Worm (Caenorhabditis elegans) whole organism, mixed stage, embryonic: ENCODE results near the gene fem-2.

Experiments used
- blmp-1 ChIP-seq: fragments of 150-350 bp; optimal IDR thresholded peaks from 2 replicates; lab custom pipeline; 2014; ENCODE audit warnings: missing biosample characterization, missing genetic modification characterization
- ces-1 ChIP-seq: fragments of 150-350 bp; optimal IDR thresholded peaks from 2 replicates; lab custom pipeline; 2014; ENCODE audit warnings: missing biosample characterization, missing genetic modification reagents, missing genetic modification characterization
- elt-1 ChIP-seq: sonication (generic microtip); optimal IDR thresholded peaks from 2 replicates; lab custom pipeline; 2017; ENCODE audit warnings: missing genetic modification characterization, mild to moderate bottlenecking, missing compliant biosample characterization, antibody characterized with exemption, moderate library complexity, borderline replicate concordance; ENCODE audit not compliant: insufficient read depth
- ham-2 ChIP-seq: fragments of 200-800 bp; sonication (Bioruptor generic); optimal IDR thresholded peaks from 2 replicates; lab custom pipeline; 2018; ENCODE audit warnings: mild to moderate bottlenecking, missing genetic modification characterization, missing compliant biosample characterization
- lin-13 ChIP-seq: fragments of 150-350 bp; optimal IDR thresholded peaks from 2 replicates; lab custom pipeline; 2014; ENCODE audit warnings: missing biosample characterization, missing genetic modification characterization
- mep-1 ChIP-seq: fragments of 150-350 bp; optimal IDR thresholded peaks from 2 replicates; lab custom pipeline; 2017; ENCODE audit warnings: missing biosample characterization, missing genetic modification reagents, missing genetic modification characterization, inconsistent platforms
- nhr-2 ChIP-seq: fragments of 150-350 bp; optimal IDR thresholded peaks from 2 replicates; lab custom pipeline; 2014; ENCODE audit warnings: missing biosample characterization, missing genetic modification characterization
- snpc-4 ChIP-seq: fragments of 150-350 bp; optimal IDR thresholded peaks from 2 replicates; lab custom pipeline; 2014; ENCODE audit warnings: missing biosample characterization, missing genetic modification characterization
- unc-39 ChIP-seq: fragments of 150-350 bp; optimal IDR thresholded peaks from 2 replicates; lab custom pipeline; 2014; ENCODE audit warnings: missing biosample characterization, missing genetic modification characterization
- unc-62 ChIP-seq: fragments of 150-350 bp; optimal IDR thresholded peaks from 2 replicates; lab custom pipeline; 2014; ENCODE audit warnings: missing biosample characterization, missing genetic modification reagents, missing genetic modification characterization

- TF ChIP-seq mep-1 (tag; lab: Kevin White, UChicago): no peak
- no peak for TF ChIP-seq unc-39 (tag; lab: Kevin White, UChicago)
- TF ChIP-seq unc-62 (GFP tag; lab: Kevin White, UChicago): no peak
- no peak for TF ChIP-seq elt-1 (tag; lab: Kevin White, UChicago)
- no peak for TF ChIP-seq lin-13 (tag; lab: Kevin White, UChicago)
- TF ChIP-seq blmp-1 (tag; lab: Kevin White, UChicago): no peak
- TF ChIP-seq ham-2: no peak
- no peak for TF ChIP-seq nhr-2 (tag; lab: Kevin White, UChicago)
- TF ChIP-seq snpc-4 (tag; lab: Kevin White, UChicago): no peak
- no peak for TF ChIP-seq ces-1 (GFP tag; lab: Kevin White, UChicago)
Measured at ce11 chrIII:627838-628237, 6.6 kb downstream of the fem-2 start, which contains the start of gene T19C3.5.
